Fruit fly (Drosophila melanogaster): ENCODE data around the gene B9d1.

- TF ChIP-seq ham (GFP tag; IDR thresholded peaks at IDR 0.05) (no peak), CG9609 (GFP tag; optimal IDR thresholded peaks at IDR 0.05) (no peak)
Observed at dm6 chr3R:15513208-15513607, 31.5 kb downstream of the B9d1 start.
